Worm (Caenorhabditis elegans): Measurements from ENCODE around the gene acbp-5.

The acbp-5 gene

ce11 chrIII:13635235-13635634 lies 6.3 kb downstream of the acbp-5 start:
- TF ChIP-seq unc-130 (GFP tag; optimal IDR thresholded peaks at IDR 0.05) = no peak
- TF ChIP-seq mdl-1 (tag; optimal IDR thresholded peaks at IDR 0.05) = peak in 1 of 2 experiments; percentile 28
- TF ChIP-seq spr-3 (GFP tag; optimal IDR thresholded peaks at IDR 0.05) = no peak
- TF ChIP-seq T20F7.1 (GFP tag; optimal IDR thresholded peaks at IDR 0.05) = no peak
- no peak for TF ChIP-seq ceh-82 (tag; optimal IDR thresholded peaks at IDR 0.05)
- TF ChIP-seq cey-2 (tag; optimal IDR thresholded peaks at IDR 0.05; ENCODE audit: borderline replicate concordance, insufficient read depth) = no peak
- peak; percentile 1 for TF ChIP-seq snpc-4 (tag; optimal IDR thresholded peaks at IDR 0.05)
- no peak for TF ChIP-seq hmg-1.1 (GFP tag; IDR thresholded peaks at IDR 0.05)
- no peak for TF ChIP-seq egl-43 (GFP tag; IDR thresholded peaks at IDR 0.05)
- peak in 1 of 2 experiments; percentile 81 for TF ChIP-seq daf-16 (GFP tag; optimal IDR thresholded peaks at IDR 0.05)
- no peak for TF ChIP-seq daf-16 (tag; optimal IDR thresholded peaks at IDR 0.05)
- TF ChIP-seq attf-4 (tag; optimal IDR thresholded peaks at IDR 0.05) = no peak
- TF ChIP-seq saeg-2 (GFP tag; IDR thresholded peaks at IDR 0.05) = no peak
- TF ChIP-seq pha-4 (GFP tag; IDR thresholded peaks at IDR 0.05) = no peak
- no peak for TF ChIP-seq pha-4 (tag; optimal IDR thresholded peaks at IDR 0.05)
- TF ChIP-seq madf-9 (GFP tag; conservative IDR thresholded peaks at IDR 0.05) = no peak
- TF ChIP-seq aha-1 (tag) = no peak
- TF ChIP-seq zag-1 (tag; optimal IDR thresholded peaks at IDR 0.05) = no peak
- no peak for TF ChIP-seq lin-15B (tag; optimal IDR thresholded peaks at IDR 0.05)
- no peak for TF ChIP-seq D1046.2 (GFP tag; IDR thresholded peaks at IDR 0.05)

DNA sequence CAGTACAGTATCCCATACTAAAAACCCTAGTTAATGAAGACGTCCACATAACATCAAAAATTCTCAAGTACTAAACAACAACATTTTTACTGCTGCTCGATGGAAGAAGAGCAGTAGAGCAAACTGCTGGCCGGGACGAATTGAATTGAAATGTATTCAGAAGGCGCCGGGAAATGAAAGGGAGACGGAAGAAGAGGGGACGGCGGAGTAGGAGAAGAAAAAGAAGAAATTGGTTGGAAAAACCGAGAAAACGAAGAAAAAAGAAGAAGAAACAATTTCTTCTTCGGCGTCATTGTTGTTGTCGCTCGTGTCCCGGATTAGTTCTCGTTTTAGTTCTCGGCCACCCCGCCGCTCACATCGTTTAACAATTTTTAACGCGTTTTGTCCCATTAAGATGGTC lies 7.7 kb downstream of the acbp-5 start:
- 0 out of 2 replicates have a peak, but pooled peaks have one; percentile 42 for TF ChIP-seq ctbp-1 (GFP tag; IDR thresholded peaks at IDR 0.05)
- no peak for TF ChIP-seq lin-29 (GFP tag; IDR thresholded peaks at IDR 0.05)
- no peak for TF ChIP-seq ceh-62 (tag; optimal IDR thresholded peaks at IDR 0.05)
- peak; percentile 41 for TF ChIP-seq fkh-10 (GFP tag; optimal IDR thresholded peaks at IDR 0.05)
- no peak for TF ChIP-seq nhr-10 (tag; optimal IDR thresholded peaks at IDR 0.05)
- TF ChIP-seq R02D3.7 (tag; optimal IDR thresholded peaks at IDR 0.05) = no peak
- no peak for TF ChIP-seq nhr-237 (tag; optimal IDR thresholded peaks at IDR 0.05)

DNA sequence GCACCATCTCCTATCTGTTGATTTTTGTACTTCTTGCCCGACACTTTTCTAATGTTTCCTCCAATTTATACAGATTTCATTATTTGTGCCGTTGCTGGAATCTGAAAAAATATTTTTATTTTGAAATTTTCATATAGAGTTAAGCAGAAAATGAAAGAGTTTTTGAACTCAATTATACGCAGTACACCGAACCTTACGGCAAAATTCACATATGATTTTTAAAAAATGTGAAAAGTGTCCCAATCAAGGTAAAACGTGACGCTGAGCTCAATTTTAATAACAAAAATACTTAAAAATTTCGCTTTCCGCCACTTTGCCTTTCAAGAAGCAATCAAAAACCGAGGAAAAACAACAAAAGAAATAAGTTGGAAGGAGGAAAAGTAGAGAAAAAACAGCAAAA lies 10.8 kb downstream of the acbp-5 start, which contains the start of gene arrd-17:
TSS of gene arrd-17 (minus strand) at position 101 of the 400 bp plus-strand sequence.
- TF ChIP-seq ama-1 (optimal IDR thresholded peaks at IDR 0.05) = no peak
- TF ChIP-seq sdz-12 (GFP tag; optimal IDR thresholded peaks at IDR 0.05) = no peak
- TF ChIP-seq ceh-32 (tag; optimal IDR thresholded peaks at IDR 0.05; ENCODE audit: poor library complexity) = no peak
- no peak for TF ChIP-seq arid-1 (GFP tag; conservative IDR thresholded peaks at IDR 0.05)
- no peak for TF ChIP-seq spr-1 (tag; optimal IDR thresholded peaks at IDR 0.05)
- no peak for TF ChIP-seq gei-8 (GFP tag; optimal IDR thresholded peaks at IDR 0.05)
- no peak for TF ChIP-seq daf-8 (GFP tag; IDR thresholded peaks at IDR 0.05)
- TF ChIP-seq vab-7 (GFP tag; IDR thresholded peaks at IDR 0.05) = no peak
- TF ChIP-seq unc-62 (GFP tag; optimal IDR thresholded peaks at IDR 0.05 in 1 of 2) = no peak
- TF ChIP-seq unc-62 (tag; optimal IDR thresholded peaks at IDR 0.05) = no peak
- TF ChIP-seq dpl-1 (GFP tag; optimal IDR thresholded peaks at IDR 0.05) = no peak
- TF ChIP-seq pqm-1 (tag; optimal IDR thresholded peaks at IDR 0.05) = no peak
- TF ChIP-seq jun-1 (tag; optimal IDR thresholded peaks at IDR 0.05) = no peak
- no peak for TF ChIP-seq egl-43 (GFP tag; IDR thresholded peaks at IDR 0.05)
- no peak for TF ChIP-seq ztf-11 (tag; optimal IDR thresholded peaks at IDR 0.05)
- TF ChIP-seq madf-9 (GFP tag; conservative IDR thresholded peaks at IDR 0.05) = no peak
- no peak for TF ChIP-seq aly-2 (tag; optimal IDR thresholded peaks at IDR 0.05)
